Fruit fly (Drosophila melanogaster) whole organism, pupa: Measurements from ENCODE around the gene CG4617.

ENCODE experiments used
- CG10348 ChIP-seq: fragments of 200-800 bp; sonication (Bioruptor generic); IDR thresholded peaks from 2 replicates; pipeline ENCODE4 v1.3.6; 2022; ENCODE audit warnings: missing biosample characterization, missing genetic modification characterization
- CG12605 ChIP-seq: fragments of 200-800 bp; sonication (Bioruptor generic); IDR thresholded peaks from 2 replicates; pipeline ENCODE4 v1.3.6; 2022; ENCODE audit warnings: missing biosample characterization, missing genetic modification characterization
- CG13204 ChIP-seq: fragments of 200-800 bp; sonication (Bioruptor generic); optimal IDR thresholded peaks from 2 replicates; lab custom pipeline; 2018; ENCODE audit warnings: missing biosample characterization, mild to moderate bottlenecking, missing genetic modification characterization, moderate library complexity
- CG14655 ChIP-seq: fragments of 200-800 bp; sonication (Bioruptor generic); optimal IDR thresholded peaks from 3 replicates; lab custom pipeline; 2017; ENCODE audit warnings: mild to moderate bottlenecking, missing biosample characterization, missing genetic modification reagents, missing genetic modification characterization
- CG15710 ChIP-seq: fragments of 200-800 bp; sonication (Bioruptor generic); optimal IDR thresholded peaks from 2 replicates; lab custom pipeline; 2018; ENCODE audit warnings: missing biosample characterization, mild to moderate bottlenecking, missing genetic modification characterization, moderate library complexity
- CG17806 ChIP-seq: fragments of 200-800 bp; sonication (Bioruptor generic); optimal IDR thresholded peaks from 2 replicates; lab custom pipeline; 2018; ENCODE audit warnings: missing biosample characterization, mild to moderate bottlenecking, missing genetic modification characterization, moderate library complexity
- CG32121 ChIP-seq: fragments of 200-800 bp; sonication (Bioruptor generic); IDR thresholded peaks from 2 replicates; pipeline ENCODE4 v1.3.6; 2022; ENCODE audit warnings: missing biosample characterization, missing genetic modification characterization
- CG34367 ChIP-seq: fragments of 200-800 bp; sonication (Bioruptor generic); optimal IDR thresholded peaks from 2 replicates; lab custom pipeline; 2018; ENCODE audit warnings: missing biosample characterization, mild to moderate bottlenecking, missing genetic modification characterization
- CG4496 ChIP-seq: fragments of 200-800 bp; sonication (Bioruptor generic); IDR thresholded peaks from 3 replicates; pipeline ENCODE4 v1.3.6; 2022; ENCODE audit warnings: missing biosample characterization, missing genetic modification characterization
- CG8159 ChIP-seq: fragments of 200-800 bp; sonication (Bioruptor generic); optimal IDR thresholded peaks from 3 replicates; lab custom pipeline; 2018; ENCODE audit warnings: missing biosample characterization, mild to moderate bottlenecking, missing genetic modification characterization, moderate library complexity
- CG8301 ChIP-seq: fragments of 200-800 bp; sonication (Bioruptor generic); optimal IDR thresholded peaks from 2 replicates; lab custom pipeline; 2018; ENCODE audit warnings: missing biosample characterization, mild to moderate bottlenecking, missing genetic modification characterization
- CG9948 ChIP-seq: fragments of 200-800 bp; sonication (Bioruptor generic); optimal IDR thresholded peaks from 2 replicates; lab custom pipeline; 2018; ENCODE audit warnings: missing biosample characterization, mild to moderate bottlenecking, missing genetic modification characterization, moderate library complexity
- D1 ChIP-seq: fragments of 200-800 bp; sonication (Bioruptor generic); optimal IDR thresholded peaks from 2 replicates; lab custom pipeline; 2018; ENCODE audit warnings: missing biosample characterization, mild to moderate bottlenecking, missing genetic modification characterization, moderate library complexity
- EcR ChIP-seq: fragments of 200-800 bp; sonication (Bioruptor generic); optimal IDR thresholded peaks from 3 replicates; lab custom pipeline; 2019; ENCODE audit warnings: missing biosample characterization, missing genetic modification characterization, mild to moderate bottlenecking, moderate library complexity, missing genetic modification reagents
- Ets98B ChIP-seq: fragments of 200-800 bp; sonication (Bioruptor generic); IDR thresholded peaks from 2 replicates; pipeline ENCODE4 v1.3.6; 2022; ENCODE audit warnings: missing biosample characterization, missing genetic modification characterization
- Pif1A ChIP-seq: fragments of 200-800 bp; sonication (Bioruptor generic); optimal IDR thresholded peaks from 3 replicates; lab custom pipeline; 2016; ENCODE audit warnings: missing biosample characterization, missing genetic modification characterization
- Pif1B ChIP-seq: fragments of 200-800 bp; sonication (Bioruptor generic); optimal IDR thresholded peaks from 3 replicates; lab custom pipeline; 2016; ENCODE audit warnings: missing biosample characterization, missing genetic modification characterization
- Snoo ChIP-seq: fragments of 200-800 bp; sonication (Bioruptor generic); optimal IDR thresholded peaks from 3 replicates; lab custom pipeline; 2017; ENCODE audit warnings: missing biosample characterization, mild to moderate bottlenecking, missing genetic modification characterization, inconsistent platforms
- fd96Ca ChIP-seq: fragments of 200-800 bp; sonication (Bioruptor generic); IDR thresholded peaks from 3 replicates; pipeline ENCODE4 v1.3.6; 2022; ENCODE audit warnings: missing biosample characterization, missing genetic modification characterization
- gl ChIP-seq: fragments of 200-800 bp; sonication (Bioruptor generic); optimal IDR thresholded peaks from 2 replicates; lab custom pipeline; 2018; ENCODE audit warnings: missing biosample characterization, mild to moderate bottlenecking, missing genetic modification characterization
- rn ChIP-seq: fragments of 200-800 bp; sonication (Bioruptor generic); IDR thresholded peaks from 2 replicates; pipeline ENCODE4 v1.3.6; 2022; ENCODE audit warnings: missing biosample characterization, missing genetic modification characterization

Gene CG4617

DNA sequence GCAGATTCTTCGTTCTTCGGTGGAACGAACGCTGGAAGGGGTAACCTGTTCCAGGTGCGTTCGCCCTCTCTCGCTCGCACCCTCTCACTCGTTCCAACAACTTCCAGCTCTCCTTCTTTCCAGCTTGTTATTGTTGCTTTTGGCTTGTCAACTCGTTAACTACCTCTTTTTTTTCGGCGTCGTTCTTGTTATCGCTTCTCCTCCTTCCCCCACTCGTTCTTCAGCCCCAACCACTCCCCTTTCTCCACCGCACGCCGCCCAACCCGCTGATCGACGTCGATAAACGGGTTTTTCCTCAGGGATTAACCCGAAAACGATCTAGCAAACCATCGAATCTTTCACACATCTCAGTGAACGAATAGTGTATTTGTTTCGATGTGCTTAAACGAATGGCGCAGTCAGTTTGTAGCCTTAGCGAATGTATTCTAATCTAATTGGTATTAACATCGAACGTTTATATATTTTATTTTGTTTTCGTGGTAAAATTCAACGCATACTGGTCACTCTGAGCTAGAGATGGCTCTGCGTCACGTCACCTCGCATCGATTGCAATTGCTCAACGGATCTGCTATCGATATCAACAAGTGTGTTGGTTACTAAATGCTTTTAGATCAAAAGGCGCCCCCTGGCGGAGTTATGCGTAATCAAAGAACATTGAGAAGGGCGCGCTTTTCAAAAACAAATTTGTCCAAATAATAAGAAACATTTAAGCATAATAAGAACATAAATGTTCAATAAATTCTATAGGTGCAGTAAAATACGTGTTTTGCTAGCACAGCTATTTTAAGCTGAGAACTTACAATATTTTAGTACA is 5.7 kb upstream of the CG4617 start, which contains the start of gene fz4:
Gene fz4, minus strand, starts transcription at position 529 of the 814 bp plus-strand sequence.
- 0 out of 3 replicates have a peak, but pooled peaks have one; percentile 12 for TF ChIP-seq CG4496 (GFP tag; lab: Robert Waterston, UW)
- no peak for TF ChIP-seq gl (tag; lab: Kevin White, UChicago)
- TF ChIP-seq CG10348 (GFP tag; lab: Robert Waterston, UW), result no peak
- TF ChIP-seq Ets98B (GFP tag; lab: Robert Waterston, UW), result peak; percentile 27; the same call in 1 of the 2 replicates
- TF ChIP-seq CG13204 (GFP tag; lab: Kevin White, UChicago), result peak; percentile 11
- TF ChIP-seq EcR (GFP tag; lab: Kevin White, UChicago), result peak; percentile 70

DNA sequence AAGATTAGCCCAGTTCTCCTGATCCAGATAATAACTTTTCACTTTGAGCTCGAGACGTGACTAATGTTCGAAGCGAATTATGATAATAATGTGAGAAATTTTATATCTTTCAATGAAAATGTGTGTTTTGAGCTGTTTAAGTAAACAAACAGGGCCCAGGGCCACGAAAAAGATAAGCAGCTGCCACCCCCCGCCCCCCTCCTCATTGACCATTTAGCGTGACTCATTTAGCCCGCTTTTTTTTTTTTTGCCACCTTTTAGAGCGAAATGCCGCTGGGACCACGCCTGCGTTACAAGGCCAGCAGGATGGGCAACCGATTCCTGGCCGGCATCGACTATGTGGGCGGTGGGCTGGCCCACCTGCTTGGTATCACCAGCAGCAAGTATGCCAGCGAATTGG is 1.2 kb upstream of the CG4617 start:
- TF ChIP-seq Pif1B (GFP tag; lab: Kevin White, UChicago) (no peak), CG10348 (GFP tag; lab: Robert Waterston, UW) (no peak), CG13204 (GFP tag; lab: Kevin White, UChicago) (no peak), CG8301 (tag; lab: Kevin White, UChicago) (no peak), CG4496 (GFP tag; lab: Robert Waterston, UW) (no peak), rn (no peak), Ets98B (GFP tag; lab: Robert Waterston, UW) (no peak), fd96Ca (GFP tag; lab: Robert Waterston, UW) (no peak), CG9948 (no peak), D1 (tag; lab: Kevin White, UChicago) (no peak), CG32121 (GFP tag; lab: Robert Waterston, UW) (no peak), Snoo (tag; lab: Kevin White, UChicago) (no peak), CG15710 (tag; lab: Kevin White, UChicago) (no peak), Pif1A (no peak), CG17806 (tag; lab: Kevin White, UChicago) (no peak), CG8159 (tag; lab: Kevin White, UChicago) (no peak), CG34367 (tag; lab: Kevin White, UChicago) (no peak)

DNA sequence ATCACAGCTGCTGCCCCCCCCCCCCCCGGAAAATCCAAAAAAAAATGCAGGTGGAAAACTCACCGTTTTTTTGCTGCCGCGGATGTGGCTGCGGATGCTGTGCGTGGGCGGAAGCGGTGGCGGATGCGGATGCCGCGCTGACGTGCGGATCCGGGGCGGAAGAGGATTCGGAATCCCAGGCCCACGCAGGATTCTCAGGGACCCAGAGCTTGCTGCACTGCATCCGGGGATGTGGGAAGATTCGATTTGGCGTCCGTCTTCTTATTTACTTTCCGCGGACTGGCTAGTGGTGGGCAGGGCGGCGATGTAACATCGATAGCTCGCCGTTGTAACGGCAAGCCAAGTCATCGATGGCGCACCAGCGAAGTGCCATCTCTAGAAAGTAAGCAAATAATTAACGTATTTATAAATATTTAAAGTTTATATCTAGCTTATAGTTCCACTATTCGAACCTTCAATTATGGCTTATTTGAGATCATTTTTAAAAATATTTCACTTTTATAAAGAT is 2.2 kb downstream of the CG4617 start, which contains the start of gene CG4615:
Gene CG4615, minus strand, starts transcription at position 288 of the 508 bp plus-strand sequence.
- TF ChIP-seq Pif1A, result no peak
- TF ChIP-seq CG4496 (GFP tag; lab: Robert Waterston, UW), result peak; percentile 56; the same call in 2 of the 3 replicates
- TF ChIP-seq fd96Ca (GFP tag; lab: Robert Waterston, UW), result peak; percentile 8; the same call in 1 of the 3 replicates

DNA sequence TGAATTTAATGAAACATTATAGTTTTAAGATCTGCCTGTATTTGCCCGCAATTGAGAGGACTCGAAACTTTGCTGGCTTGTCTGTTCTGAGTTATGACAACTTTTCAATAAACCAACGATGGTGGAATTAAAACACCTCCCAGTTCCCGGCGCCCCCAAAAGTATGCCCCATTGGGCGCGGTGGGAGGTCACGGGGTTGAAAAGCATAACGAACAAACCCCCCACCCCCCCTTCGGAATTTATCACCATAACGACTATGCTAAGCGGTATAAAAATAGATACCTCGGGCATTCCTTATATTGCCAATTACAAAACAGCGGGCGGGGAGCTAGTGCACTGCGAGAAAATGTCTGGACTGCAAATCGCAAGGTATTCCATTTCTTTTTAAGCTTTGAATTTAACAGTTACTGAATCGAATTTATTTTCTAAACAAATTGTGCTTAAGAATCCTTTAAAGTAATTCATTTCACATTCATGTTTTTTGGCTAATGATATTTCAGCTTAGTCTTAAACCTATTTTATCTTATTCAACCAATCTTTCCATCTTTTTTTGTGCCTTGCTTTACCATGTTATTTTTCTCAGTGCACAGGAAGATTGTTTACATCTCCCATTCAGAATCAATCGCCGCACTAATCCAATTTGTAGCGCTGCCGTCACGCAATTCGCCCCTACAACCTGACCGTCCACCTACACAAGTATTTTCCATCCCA is 2.8 kb downstream of the CG4617 start:
- peak; percentile 67 for TF ChIP-seq Pif1A
- peak; percentile 63 for TF ChIP-seq rn
- peak; percentile 70 for TF ChIP-seq Pif1B (GFP tag; lab: Kevin White, UChicago)
- TF ChIP-seq gl (tag; lab: Kevin White, UChicago), result peak; percentile 68
- TF ChIP-seq fd96Ca (GFP tag; lab: Robert Waterston, UW), result 0 out of 3 replicates have a peak, but pooled peaks have one; percentile 39
- TF ChIP-seq D1 (tag; lab: Kevin White, UChicago), result no peak
- peak; percentile 90 for TF ChIP-seq CG9948
- TF ChIP-seq CG8159 (tag; lab: Kevin White, UChicago), result peak; percentile 88
- peak; percentile 88 for TF ChIP-seq CG14655
- TF ChIP-seq CG32121 (GFP tag; lab: Robert Waterston, UW), result peak; percentile 86
- TF ChIP-seq CG12605 (GFP tag; lab: Robert Waterston, UW), result peak; percentile 88
- peak; percentile 22 for TF ChIP-seq EcR (GFP tag; lab: Kevin White, UChicago)
- TF ChIP-seq CG34367 (tag; lab: Kevin White, UChicago), result peak; percentile 88
- peak; percentile 85 for TF ChIP-seq CG17806 (tag; lab: Kevin White, UChicago)
- TF ChIP-seq Ets98B (GFP tag; lab: Robert Waterston, UW), result peak; percentile 65
- TF ChIP-seq CG15710 (tag; lab: Kevin White, UChicago), result peak; percentile 94
- TF ChIP-seq CG13204 (GFP tag; lab: Kevin White, UChicago), result peak; percentile 84
- TF ChIP-seq CG8301 (tag; lab: Kevin White, UChicago), result peak; percentile 86
- peak; percentile 75; the same call in 2 of the 3 replicates for TF ChIP-seq CG4496 (GFP tag; lab: Robert Waterston, UW)
- no peak for TF ChIP-seq CG10348 (GFP tag; lab: Robert Waterston, UW)
- TF ChIP-seq Snoo (tag; lab: Kevin White, UChicago), result peak; percentile 66

DNA sequence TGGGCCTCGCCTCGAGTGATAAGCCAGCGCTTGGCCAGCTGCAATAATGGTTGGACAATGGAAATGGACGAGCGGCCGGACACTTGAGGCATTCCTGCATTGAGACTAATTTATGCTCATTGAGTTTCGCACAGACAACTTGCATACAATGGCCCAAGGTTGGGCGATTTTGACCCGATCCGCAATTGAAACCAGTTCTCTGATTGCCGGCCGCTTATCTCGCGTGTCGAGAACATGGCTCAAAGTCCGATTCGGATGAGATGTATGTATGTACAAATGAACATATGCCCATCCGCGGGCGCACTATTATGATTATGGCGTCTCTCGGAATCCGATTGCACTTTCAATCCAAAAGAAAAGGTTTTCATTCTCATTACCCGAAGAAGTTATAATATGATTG is 3.6 kb downstream of the CG4617 start:
- TF ChIP-seq Snoo (tag; lab: Kevin White, UChicago) (no peak), gl (tag; lab: Kevin White, UChicago) (peak; percentile 62), CG15710 (tag; lab: Kevin White, UChicago) (no peak), CG4496 (GFP tag; lab: Robert Waterston, UW) (no peak), fd96Ca (GFP tag; lab: Robert Waterston, UW) (no peak), rn (no peak), CG14655 (no peak), CG34367 (tag; lab: Kevin White, UChicago) (peak; percentile 8), CG12605 (GFP tag; lab: Robert Waterston, UW) (no peak), CG10348 (GFP tag; lab: Robert Waterston, UW) (no peak), Ets98B (GFP tag; lab: Robert Waterston, UW) (no peak), Pif1B (GFP tag; lab: Kevin White, UChicago) (no peak), EcR (GFP tag; lab: Kevin White, UChicago) (peak; percentile 13), CG9948 (no peak), D1 (tag; lab: Kevin White, UChicago) (no peak), CG13204 (GFP tag; lab: Kevin White, UChicago) (peak; percentile 51), CG32121 (GFP tag; lab: Robert Waterston, UW) (no peak), CG8159 (tag; lab: Kevin White, UChicago) (no peak), CG8301 (tag; lab: Kevin White, UChicago) (no peak), CG17806 (tag; lab: Kevin White, UChicago) (no peak), Pif1A (no peak)
